Fruit fly (Drosophila melanogaster) whole organism: ENCODE data around the gene smo.

Experiments
- pan ChIP-seq: fragments of >200 bp; optimal IDR thresholded peaks from 2 replicates; lab custom pipeline; 2017
- psq ChIP-seq: fragments of >200 bp; optimal IDR thresholded peaks from 2 replicates; lab custom pipeline; 2017
- usp ChIP-seq: fragments of >200 bp; optimal IDR thresholded peaks from 2 replicates; lab custom pipeline; 2017; ENCODE audit warnings: missing biosample characterization, missing genetic modification characterization, mixed read lengths

- TF ChIP-seq psq: no peak
- TF ChIP-seq pan (lab: Kevin White, UChicago): no peak
- no peak for TF ChIP-seq usp (GFP tag; lab: Kevin White, UChicago)
These were observed 29.9 kb upstream of the smo start for dm6 chr2L:247432-247831.
